Fruit fly (Drosophila melanogaster): ENCODE results near the gene betaTub97EF.

Gene betaTub97EF

DNA sequence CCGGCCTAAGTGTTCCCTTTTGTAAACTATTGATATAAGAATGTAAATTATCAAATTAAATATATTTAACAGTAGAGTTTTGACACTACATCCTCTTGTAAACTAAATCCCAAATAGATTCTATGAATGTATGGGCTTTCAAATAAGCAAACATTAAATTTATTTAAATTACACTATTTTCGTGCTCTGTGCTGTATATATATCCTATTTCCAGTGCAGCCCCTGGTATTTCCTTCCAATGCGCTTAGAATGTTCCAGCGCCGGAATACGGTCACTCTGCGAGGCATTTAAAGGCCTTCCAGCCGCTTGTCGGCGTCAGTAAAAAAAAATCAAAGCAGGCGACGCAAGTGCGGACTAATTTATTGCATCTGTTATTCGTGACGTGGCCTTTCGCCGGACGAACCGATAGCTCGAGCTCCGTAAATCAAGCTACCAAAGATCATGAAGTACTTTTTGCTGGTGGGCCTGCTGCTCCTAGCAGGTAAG lies 39.7 kb downstream of the betaTub97EF start, which contains the start of gene Gp93 (continued):
- no peak for TF ChIP-seq CG16813 (GFP tag; IDR thresholded peaks at IDR 0.05; ENCODE audit: partially characterized antibody)
- no peak for TF ChIP-seq CG6791 (GFP tag; IDR thresholded peaks at IDR 0.05; ENCODE audit: partially characterized antibody)
- no peak for TF ChIP-seq Sry-δ (GFP tag; optimal IDR thresholded peaks at IDR 0.05)
- TF ChIP-seq Usf (GFP tag; optimal IDR thresholded peaks at IDR 0.05), result peak; percentile 23
- no peak for TF ChIP-seq CG9876 (GFP tag; optimal IDR thresholded peaks at IDR 0.05)
- TF ChIP-seq CG2875 (GFP tag; optimal IDR thresholded peaks at IDR 0.05), result peak; percentile 18
- TF ChIP-seq ranshi (GFP tag; IDR thresholded peaks at IDR 0.05), result 0 out of 2 replicates have a peak, but pooled peaks have one; percentile 12
- TF ChIP-seq MTF-1 (GFP tag; optimal IDR thresholded peaks at IDR 0.05; ENCODE audit: borderline replicate concordance), result peak; percentile 24
- peak; percentile 47 for TF ChIP-seq CG30020 (tag; optimal IDR thresholded peaks at IDR 0.05)
- no peak for TF ChIP-seq Doc2 (GFP tag; IDR thresholded peaks at IDR 0.05)
- peak; percentile 49; the same call in 1 of the 3 replicates for TF ChIP-seq croc (GFP tag; conservative IDR thresholded peaks at IDR 0.05)
- TF ChIP-seq CG11398 (GFP tag; optimal IDR thresholded peaks at IDR 0.05), result no peak
- TF ChIP-seq CG7839 (tag; optimal IDR thresholded peaks at IDR 0.05), result peak; percentile 76
- peak; percentile 21 for TF ChIP-seq Camta (GFP tag; optimal IDR thresholded peaks at IDR 0.05)
- TF ChIP-seq ato (GFP tag; IDR thresholded peaks at IDR 0.05; ENCODE audit: partially characterized antibody), result peak; percentile 50; the same call in 1 of the 2 replicates
- TF ChIP-seq sob (GFP tag; IDR thresholded peaks at IDR 0.05), result peak; percentile 69
- TF ChIP-seq gro (GFP tag; optimal IDR thresholded peaks at IDR 0.05), result no peak
- TF ChIP-seq GATAe (GFP tag; conservative IDR thresholded peaks at IDR 0.05), result no peak
- no peak for TF ChIP-seq CG5953 (GFP tag; IDR thresholded peaks at IDR 0.05)
- TF ChIP-seq YL-1 (GFP tag; optimal IDR thresholded peaks at IDR 0.05), result peak; percentile 95
- TF ChIP-seq ewg (GFP tag; optimal IDR thresholded peaks at IDR 0.05), result no peak
- peak; percentile 70 for TF ChIP-seq CG6689 (GFP tag; IDR thresholded peaks at IDR 0.05)
- TF ChIP-seq Hr3 (GFP tag; optimal IDR thresholded peaks at IDR 0.05), result peak; percentile 58
- TF ChIP-seq Myb (GFP tag; optimal IDR thresholded peaks at IDR 0.05), result no peak
- peak; percentile 45 for TF ChIP-seq fd96Cb (tag; optimal IDR thresholded peaks at IDR 0.05)
- TF ChIP-seq CG10209 (GFP tag; optimal IDR thresholded peaks at IDR 0.05), result no peak
- TF ChIP-seq CG12104 (GFP tag; optimal IDR thresholded peaks at IDR 0.05), result no peak
- no peak for TF ChIP-seq knrl (GFP tag; IDR thresholded peaks at IDR 0.05; ENCODE audit: partially characterized antibody)
- TF ChIP-seq disco-r (GFP tag; optimal IDR thresholded peaks at IDR 0.05), result no peak
- peak; percentile 12 for TF ChIP-seq slou (GFP tag; optimal IDR thresholded peaks at IDR 0.05)
- TF ChIP-seq CG8765 (GFP tag; IDR thresholded peaks at IDR 0.05), result peak; percentile 34; the same call in 1 of the 2 replicates
- TF ChIP-seq Fer1 (GFP tag; optimal IDR thresholded peaks at IDR 0.05), result peak; percentile 39
- no peak for TF ChIP-seq stwl (tag; optimal IDR thresholded peaks at IDR 0.05)
- TF ChIP-seq stc (GFP tag; IDR thresholded peaks at IDR 0.05), result peak; percentile 40; the same call in 1 of the 2 replicates
- no peak for TF ChIP-seq unc-4 (GFP tag; IDR thresholded peaks at IDR 0.05; ENCODE audit: partially characterized antibody)
- no peak for TF ChIP-seq prd (optimal IDR thresholded peaks at IDR 0.05)
- TF ChIP-seq prd (GFP tag; IDR thresholded peaks at IDR 0.05), result peak; percentile 80
- no peak for TF ChIP-seq crol (GFP tag; IDR thresholded peaks at IDR 0.05)
- peak; percentile 28 to 36 for TF ChIP-seq chif (GFP tag; optimal IDR thresholded peaks at IDR 0.05)
- peak; percentile 15; the same call in 1 of the 2 replicates for TF ChIP-seq onecut (GFP tag; IDR thresholded peaks at IDR 0.05)
- TF ChIP-seq cad (GFP tag; optimal IDR thresholded peaks at IDR 0.05), result no peak
- TF ChIP-seq CG6765 (GFP tag; optimal IDR thresholded peaks at IDR 0.05), result peak; percentile 34
- TF ChIP-seq tgo (GFP tag; IDR thresholded peaks at IDR 0.05), result peak; percentile 71; the same call in 2 of the 3 replicates
- peak; percentile 87 for TF ChIP-seq MESR4 (GFP tag; optimal IDR thresholded peaks at IDR 0.05)
- peak; percentile 52; the same call in 1 of the 3 replicates for TF ChIP-seq Dbx (GFP tag; IDR thresholded peaks at IDR 0.05)
- peak; percentile 18 for TF ChIP-seq her (GFP tag; optimal IDR thresholded peaks at IDR 0.05)
- TF ChIP-seq al (GFP tag; IDR thresholded peaks at IDR 0.05), result peak; percentile 51; the same call in 1 of the 2 replicates
- no peak for TF ChIP-seq CG18476 (GFP tag; optimal IDR thresholded peaks at IDR 0.05)
- peak; percentile 29 for TF ChIP-seq CG4820 (GFP tag; optimal IDR thresholded peaks at IDR 0.05)
- TF ChIP-seq amos (GFP tag; IDR thresholded peaks at IDR 0.05; ENCODE audit: partially characterized antibody), result peak; percentile 55; the same call in 1 of the 2 replicates
